Fruit fly (Drosophila melanogaster): Measurements from ENCODE around the gene CG6729.

The CG6729 gene

DNA sequence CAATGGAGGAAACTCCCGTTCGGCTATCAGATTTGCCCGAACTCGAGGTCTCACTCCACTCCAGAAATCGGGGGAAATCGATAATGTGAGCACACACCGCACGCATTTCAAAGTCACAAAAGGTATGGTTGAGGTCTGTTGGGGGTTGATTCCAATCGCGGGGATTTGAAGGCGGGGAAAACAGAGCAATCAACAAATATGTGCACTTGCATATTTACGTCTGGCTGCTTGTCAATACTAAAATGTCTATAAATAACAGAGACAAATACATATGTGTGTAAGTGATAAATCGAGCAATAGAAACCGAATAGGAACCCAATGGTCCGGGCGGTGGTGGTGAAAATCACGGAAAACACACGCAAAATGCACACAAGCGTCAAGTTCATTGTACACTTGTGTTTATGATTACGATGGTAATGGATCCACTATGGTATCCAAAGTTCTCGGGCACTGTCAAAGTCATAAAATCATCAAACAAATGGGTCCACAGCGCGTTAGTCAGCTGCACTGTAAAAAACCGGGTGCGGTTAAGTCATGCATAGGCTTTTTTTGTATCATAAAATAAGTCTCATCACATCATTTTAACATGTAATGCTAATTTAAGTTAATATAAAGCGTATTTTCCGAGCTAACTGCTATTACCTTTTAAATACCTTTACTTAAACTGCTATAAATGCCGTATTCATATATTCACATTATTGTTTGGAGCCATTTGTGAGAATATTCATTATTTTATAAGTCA lies 8.3 kb upstream of the CG6729 start (continued):
- no peak for TF ChIP-seq Dp (GFP tag; optimal IDR thresholded peaks at IDR 0.05)
- no peak for TF ChIP-seq zen2 (GFP tag; IDR thresholded peaks at IDR 0.05; ENCODE audit: partially characterized antibody)
- peak; percentile 56 for TF ChIP-seq Myb (GFP tag; optimal IDR thresholded peaks at IDR 0.05)
- TF ChIP-seq sd (tag; optimal IDR thresholded peaks at IDR 0.05), result peak; percentile 64
- no peak for TF ChIP-seq vnd (GFP tag; IDR thresholded peaks at IDR 0.05; ENCODE audit: partially characterized antibody)
- peak; percentile 95 for TF ChIP-seq Lhr (GFP tag; optimal IDR thresholded peaks at IDR 0.05)
- TF ChIP-seq chm (GFP tag; IDR thresholded peaks at IDR 0.05), result peak; percentile 92; the same call in 1 of the 2 replicates
- peak; percentile 68 for TF ChIP-seq z (GFP tag; IDR thresholded peaks at IDR 0.05)
- TF ChIP-seq CG33557 (GFP tag; optimal IDR thresholded peaks at IDR 0.05), result peak; percentile 99
- no peak for TF ChIP-seq amos (GFP tag; IDR thresholded peaks at IDR 0.05; ENCODE audit: partially characterized antibody)
- no peak for TF ChIP-seq CG11085 (GFP tag; IDR thresholded peaks at IDR 0.05)
- TF ChIP-seq sob (GFP tag; IDR thresholded peaks at IDR 0.05), result peak; percentile 86
- no peak for TF ChIP-seq lilli (GFP tag; optimal IDR thresholded peaks at IDR 0.05)
- TF ChIP-seq Awh (GFP tag; IDR thresholded peaks at IDR 0.05), result peak; percentile 96
- peak; percentile 88 for TF ChIP-seq NK7.1 (GFP tag; optimal IDR thresholded peaks at IDR 0.05)
- 0 out of 2 replicates have a peak, but pooled peaks have one; percentile 32 for TF ChIP-seq bowl (GFP tag; IDR thresholded peaks at IDR 0.05)
- peak; percentile 74 for TF ChIP-seq CG16815 (GFP tag; optimal IDR thresholded peaks at IDR 0.05)
- TF ChIP-seq sc (optimal IDR thresholded peaks at IDR 0.05), result no peak
- TF ChIP-seq sc (GFP tag; optimal IDR thresholded peaks at IDR 0.05), result peak; percentile 96
- TF ChIP-seq CG17328 (GFP tag; IDR thresholded peaks at IDR 0.05), result peak; percentile 85
- peak; percentile 92 for TF ChIP-seq gce (GFP tag; IDR thresholded peaks at IDR 0.05)
- TF ChIP-seq disco-r (GFP tag; optimal IDR thresholded peaks at IDR 0.05), result peak; percentile 80
- peak; percentile 79 for TF ChIP-seq Fer1 (GFP tag; optimal IDR thresholded peaks at IDR 0.05)
- peak; percentile 62 for TF ChIP-seq abd-A (tag; optimal IDR thresholded peaks at IDR 0.05)
- TF ChIP-seq Nf-YC (tag; optimal IDR thresholded peaks at IDR 0.05), result peak; percentile 3
- peak; percentile 84 for TF ChIP-seq CG11696 (GFP tag; IDR thresholded peaks at IDR 0.05)
- peak; percentile 82 for TF ChIP-seq pum (GFP tag; optimal IDR thresholded peaks at IDR 0.05)
- TF ChIP-seq zf30C (GFP tag; optimal IDR thresholded peaks at IDR 0.05), result no peak
- TF ChIP-seq dysf (GFP tag; IDR thresholded peaks at IDR 0.05), result peak; percentile 62; the same call in 2 of the 3 replicates
- peak; percentile 25 for TF ChIP-seq CG10565 (GFP tag; optimal IDR thresholded peaks at IDR 0.05)
- TF ChIP-seq CG10462 (GFP tag; optimal IDR thresholded peaks at IDR 0.05), result peak; percentile 86
- no peak for TF ChIP-seq pan (optimal IDR thresholded peaks at IDR 0.05)
- peak in 1 of 2 experiments; percentile 85 for TF ChIP-seq pan (GFP tag; optimal IDR thresholded peaks at IDR 0.05 in 1 of 2, IDR thresholded peaks at IDR 0.05 in 1 of 2)
- TF ChIP-seq B-H1 (GFP tag; IDR thresholded peaks at IDR 0.05), result peak; percentile 55; the same call in 2 of the 3 replicates
- no peak for TF ChIP-seq wor (GFP tag; IDR thresholded peaks at IDR 0.05)
- TF ChIP-seq pnt (GFP tag; optimal IDR thresholded peaks at IDR 0.05), result peak; percentile 84
- peak; percentile 87 for TF ChIP-seq CG17361 (GFP tag; IDR thresholded peaks at IDR 0.05)
- TF ChIP-seq CG12391 (tag; optimal IDR thresholded peaks at IDR 0.05), result peak; percentile 70
- TF ChIP-seq CG2116 (GFP tag; optimal IDR thresholded peaks at IDR 0.05), result peak; percentile 78
- peak; percentile 62; the same call in 1 of the 2 replicates for TF ChIP-seq E2f2 (GFP tag; IDR thresholded peaks at IDR 0.05)
- peak; percentile 61 for TF ChIP-seq CG9817 (tag; optimal IDR thresholded peaks at IDR 0.05)
- TF ChIP-seq dan (GFP tag; IDR thresholded peaks at IDR 0.05), result no peak
- peak; percentile 94 for TF ChIP-seq da (GFP tag; optimal IDR thresholded peaks at IDR 0.05)
- TF ChIP-seq Optix (GFP tag; IDR thresholded peaks at IDR 0.05), result peak; percentile 78
- peak; percentile 91 for TF ChIP-seq Side (GFP tag; optimal IDR thresholded peaks at IDR 0.05)
- TF ChIP-seq CG12659 (GFP tag; optimal IDR thresholded peaks at IDR 0.05), result peak; percentile 64
- peak; percentile 83 for TF ChIP-seq crol (GFP tag; IDR thresholded peaks at IDR 0.05)
- peak; percentile 80 for TF ChIP-seq Fer3 (tag; optimal IDR thresholded peaks at IDR 0.05)
- TF ChIP-seq CG13894 (tag; optimal IDR thresholded peaks at IDR 0.05), result peak; percentile 89
- peak in 1 of 2 experiments; percentile 32 for TF ChIP-seq insv (GFP tag; optimal IDR thresholded peaks at IDR 0.05)

Data from whole organism, embryonic.